Fruit fly (Drosophila melanogaster) whole organism, embryonic: ENCODE results near the gene CG13837.

Source experiments
- ATbp ChIP-seq: fragments of 200-800 bp; sonication (Bioruptor generic); optimal IDR thresholded peaks from 2 replicates; lab custom pipeline; 2017; ENCODE audit warnings: missing biosample characterization, mild to moderate bottlenecking, missing genetic modification characterization, missing genetic modification reagents
- Adf1 ChIP-seq: fragments of 200-800 bp; sonication (Bioruptor generic); IDR thresholded peaks from 2 replicates; pipeline ENCODE4 v1.3.6; 2022; ENCODE audit warnings: missing biosample characterization, missing genetic modification characterization
- BEAF-32 ChIP-seq: fragments of 200-800 bp; sonication (Bioruptor generic); optimal IDR thresholded peaks from 3 replicates; lab custom pipeline; 2017; ENCODE audit warnings: missing biosample characterization, missing genetic modification characterization, mild to moderate bottlenecking, moderate library complexity, missing genetic modification reagents
- CG10209 ChIP-seq: fragments of 200-800 bp; sonication (Bioruptor generic); optimal IDR thresholded peaks from 3 replicates; lab custom pipeline; 2017; ENCODE audit warnings: missing biosample characterization, mild to moderate bottlenecking, missing genetic modification characterization, missing genetic modification reagents
- CG11456 ChIP-seq: fragments of 200-800 bp; sonication (Bioruptor generic); IDR thresholded peaks from 3 replicates; pipeline ENCODE4 v1.3.6; 2022; ENCODE audit warnings: missing biosample characterization, missing genetic modification characterization
- CG12299 ChIP-seq: fragments of 200-800 bp; sonication (Bioruptor generic); optimal IDR thresholded peaks from 2 replicates; lab custom pipeline; 2018; ENCODE audit warnings: missing biosample characterization, mild to moderate bottlenecking, missing genetic modification characterization
- CG1233 ChIP-seq: fragments of 200-800 bp; sonication (Bioruptor generic); optimal IDR thresholded peaks from 4 replicates; lab custom pipeline; 2018; ENCODE audit warnings: missing biosample characterization, mild to moderate bottlenecking, missing genetic modification characterization
- CG14710 ChIP-seq: fragments of 200-800 bp; sonication (Bioruptor generic); optimal IDR thresholded peaks from 3 replicates; lab custom pipeline; 2019; ENCODE audit warnings: missing biosample characterization, mild to moderate bottlenecking, missing genetic modification characterization, moderate library complexity
- CG2116 ChIP-seq: fragments of 200-800 bp; sonication (Bioruptor generic); optimal IDR thresholded peaks from 3 replicates; lab custom pipeline; 2018; ENCODE audit warnings: missing biosample characterization, mild to moderate bottlenecking, missing genetic modification characterization
- CG2120 ChIP-seq: fragments of 200-800 bp; sonication (Bioruptor generic); optimal IDR thresholded peaks from 3 replicates; lab custom pipeline; 2016; ENCODE audit warnings: missing biosample characterization, missing genetic modification characterization
- CG2202 ChIP-seq: fragments of 200-800 bp; sonication (Bioruptor generic); optimal IDR thresholded peaks from 2 replicates; lab custom pipeline; 2018; ENCODE audit warnings: missing biosample characterization, mild to moderate bottlenecking, missing genetic modification characterization
- CG2875 ChIP-seq: fragments of 200-800 bp; sonication (Bioruptor generic); optimal IDR thresholded peaks from 2 replicates; lab custom pipeline; 2017; ENCODE audit warnings: missing biosample characterization, mild to moderate bottlenecking, missing genetic modification characterization, missing genetic modification reagents
- CG31224 ChIP-seq: fragments of 200-800 bp; sonication (Bioruptor generic); IDR thresholded peaks from 2 replicates; pipeline ENCODE4 v1.3.6; 2022; ENCODE audit warnings: missing biosample characterization, missing genetic modification characterization
- CG3838 ChIP-seq: fragments of 200-800 bp; sonication (Bioruptor generic); optimal IDR thresholded peaks from 3 replicates; lab custom pipeline; 2016; ENCODE audit warnings: missing biosample characterization, missing genetic modification characterization
- CG4820 ChIP-seq: fragments of 200-800 bp; sonication (Bioruptor generic); optimal IDR thresholded peaks from 3 replicates; lab custom pipeline; 2016; ENCODE audit warnings: missing biosample characterization, missing genetic modification characterization
- CG5953 ChIP-seq: fragments of 200-800 bp; sonication (Bioruptor generic); IDR thresholded peaks from 2 replicates; pipeline ENCODE4 v1.3.6; 2022; ENCODE audit warnings: missing biosample characterization, missing genetic modification characterization
- CG6175 ChIP-seq: fragments of 200-800 bp; sonication (Bioruptor generic); IDR thresholded peaks from 3 replicates; pipeline ENCODE4 v1.3.6; 2022; ENCODE audit warnings: missing biosample characterization, missing genetic modification characterization
- CkIIα-i1 ChIP-seq: fragments of 200-800 bp; sonication (Bioruptor generic); IDR thresholded peaks from 2 replicates; pipeline ENCODE4 v1.3.6; 2022; ENCODE audit warnings: missing biosample characterization, missing genetic modification characterization
- D ChIP-seq, 2 experiments: fragments of 200-800 bp in 1 of 2; fragments of >200 bp in 1 of 2; sonication (Bioruptor generic) in 1 of 2; optimal IDR thresholded peaks; 2 replicates in 1 of 2; 3 replicates in 1 of 2; lab custom pipeline; 2017; ENCODE audit warnings: mild to moderate bottlenecking in 1 of 2, missing biosample characterization in 1 of 2, missing genetic modification characterization in 1 of 2, missing genetic modification reagents in 1 of 2
- Dad ChIP-seq: fragments of 200-800 bp; sonication (Bioruptor generic); optimal IDR thresholded peaks from 3 replicates; lab custom pipeline; 2016; ENCODE audit warnings: missing biosample characterization, missing genetic modification characterization
- Deaf1 ChIP-seq: fragments of 200-800 bp; optimal IDR thresholded peaks from 3 replicates; lab custom pipeline; 2019; ENCODE audit warnings: missing biosample characterization, mild to moderate bottlenecking, missing genetic modification characterization, moderate library complexity
- Dip3 ChIP-seq: fragments of 200-800 bp; sonication (Bioruptor generic); optimal IDR thresholded peaks from 3 replicates; lab custom pipeline; 2016; ENCODE audit warnings: missing biosample characterization, missing genetic modification characterization
- Fer2 ChIP-seq: fragments of 200-800 bp; sonication (Bioruptor generic); optimal IDR thresholded peaks from 2 replicates; lab custom pipeline; 2018; ENCODE audit warnings: missing biosample characterization, mild to moderate bottlenecking, missing genetic modification characterization, moderate library complexity
- GATAe ChIP-seq: fragments of 200-800 bp; sonication (Bioruptor generic); conservative IDR thresholded peaks from 2 replicates; pipeline ENCODE4 v1.3.6; 2022; ENCODE audit warnings: missing biosample characterization, missing genetic modification characterization
- HLH4C ChIP-seq: fragments of 200-800 bp; sonication (Bioruptor generic); IDR thresholded peaks from 3 replicates; pipeline ENCODE4 v1.3.6; 2022; ENCODE audit warnings: missing biosample characterization, missing genetic modification characterization; ENCODE audit not compliant: partially characterized antibody
- Hr39 ChIP-seq: fragments of >200 bp; optimal IDR thresholded peaks from 2 replicates; lab custom pipeline; 2017
- Ptx1 ChIP-seq: fragments of 200-800 bp; sonication (Bioruptor generic); IDR thresholded peaks from 2 replicates; pipeline ENCODE4 v1.3.6; 2022; ENCODE audit warnings: missing biosample characterization, missing genetic modification characterization
- aop ChIP-seq: fragments of 200-800 bp; sonication (Bioruptor generic); IDR thresholded peaks from 2 replicates; pipeline ENCODE4 v1.3.6; 2022; ENCODE audit warnings: missing biosample characterization, missing genetic modification characterization
- cas ChIP-seq: fragments of 200-800 bp; sonication (Bioruptor generic); IDR thresholded peaks from 2 replicates; pipeline ENCODE4 v1.3.6; 2022; ENCODE audit warnings: missing biosample characterization, missing genetic modification characterization
- crol ChIP-seq: fragments of 200-800 bp; sonication (Bioruptor generic); IDR thresholded peaks from 2 replicates; pipeline ENCODE4 v1.3.6; 2022; ENCODE audit warnings: missing biosample characterization, missing genetic modification characterization
- dan ChIP-seq: fragments of 200-800 bp; sonication (Bioruptor generic); IDR thresholded peaks from 2 replicates; pipeline ENCODE4 v1.3.6; 2022; ENCODE audit warnings: missing biosample characterization, missing genetic modification characterization
- danr ChIP-seq: fragments of 200-800 bp; sonication (Bioruptor generic); IDR thresholded peaks from 2 replicates; pipeline ENCODE4 v1.3.6; 2022; ENCODE audit warnings: missing biosample characterization, missing genetic modification characterization
- dmrt11E ChIP-seq: fragments of 200-800 bp; sonication (Bioruptor generic); optimal IDR thresholded peaks from 3 replicates; lab custom pipeline; 2018; ENCODE audit warnings: missing biosample characterization, mild to moderate bottlenecking, missing genetic modification characterization, moderate library complexity
- gem ChIP-seq: fragments of 200-800 bp; sonication (Bioruptor generic); optimal IDR thresholded peaks from 2 replicates; lab custom pipeline; 2019; ENCODE audit warnings: missing biosample characterization, mild to moderate bottlenecking, missing genetic modification characterization, moderate library complexity
- grn ChIP-seq: fragments of 200-800 bp; sonication (Bioruptor generic); optimal IDR thresholded peaks from 3 replicates; lab custom pipeline; 2017; ENCODE audit warnings: missing biosample characterization, missing genetic modification characterization
- ham ChIP-seq: fragments of 200-800 bp; sonication (Bioruptor generic); IDR thresholded peaks from 2 replicates; pipeline ENCODE4 v1.3.6; 2022; ENCODE audit warnings: missing biosample characterization, missing genetic modification characterization
- lola ChIP-seq, 3 experiments: fragments of >200 bp in 2 of 3; fragments of 200-800 bp in 1 of 3; sonication (Bioruptor generic) in 1 of 3; optimal IDR thresholded peaks; 2 replicates each; lab custom pipeline; 2017 to 2019; ENCODE audit warnings: missing biosample characterization in 3 of 3, missing genetic modification characterization in 3 of 3, mild to moderate bottlenecking in 1 of 3, moderate library complexity in 1 of 3
- mirr ChIP-seq: fragments of 200-800 bp; sonication (Bioruptor generic); optimal IDR thresholded peaks from 3 replicates; lab custom pipeline; 2018; ENCODE audit warnings: missing biosample characterization, mild to moderate bottlenecking, missing genetic modification characterization
- org-1 ChIP-seq: fragments of 200-800 bp; sonication (Bioruptor generic); optimal IDR thresholded peaks from 2 replicates; lab custom pipeline; 2017; ENCODE audit warnings: missing biosample characterization, missing genetic modification characterization
- pita ChIP-seq: fragments of 200-800 bp; sonication (Bioruptor generic); optimal IDR thresholded peaks from 2 replicates; lab custom pipeline; 2017; ENCODE audit warnings: missing biosample characterization, mild to moderate bottlenecking, missing genetic modification characterization
- ranshi ChIP-seq: fragments of 200-800 bp; sonication (Bioruptor generic); IDR thresholded peaks from 2 replicates; pipeline ENCODE4 v1.3.6; 2022; ENCODE audit warnings: missing biosample characterization, missing genetic modification characterization
- salm ChIP-seq: fragments of 200-800 bp; sonication (Bioruptor generic); optimal IDR thresholded peaks from 2 replicates; lab custom pipeline; 2018; ENCODE audit warnings: missing biosample characterization, mild to moderate bottlenecking, missing genetic modification characterization
- sens ChIP-seq: fragments of 200-800 bp; sonication (Bioruptor generic); peaks from one replicate; lab custom pipeline; 2016; ENCODE audit warnings: missing biosample characterization, missing genetic modification characterization
- slou ChIP-seq: fragments of 200-800 bp; sonication (Bioruptor generic); optimal IDR thresholded peaks from 3 replicates; lab custom pipeline; 2016; ENCODE audit warnings: missing biosample characterization, missing genetic modification characterization
- slp2 ChIP-seq: fragments of 200-800 bp; sonication (Bioruptor generic); optimal IDR thresholded peaks from 2 replicates; lab custom pipeline; 2016; ENCODE audit warnings: missing biosample characterization, missing genetic modification characterization
- twi ChIP-seq: fragments of 200-800 bp; optimal IDR thresholded peaks from 2 replicates; lab custom pipeline; 2019; ENCODE audit warnings: missing biosample characterization, mild to moderate bottlenecking, missing genetic modification characterization, moderate library complexity
- unpg ChIP-seq: fragments of 200-800 bp; sonication (Bioruptor generic); optimal IDR thresholded peaks from 3 replicates; lab custom pipeline; 2018; ENCODE audit warnings: missing biosample characterization, mild to moderate bottlenecking, missing genetic modification characterization, moderate library complexity
- zfh2 ChIP-seq: fragments of 200-800 bp; sonication (Bioruptor generic); optimal IDR thresholded peaks from 2 replicates; lab custom pipeline; 2016; ENCODE audit warnings: missing biosample characterization, missing genetic modification characterization

The CG13837 gene

dm6 chr3R:23026652-23027427 lies 16.9 kb upstream of the CG13837 start, which contains the start of gene lmd (continued):
- TF ChIP-seq CG2120 (no peak), ham (no peak), sens (peak; percentile 68), D (optimal IDR thresholded peaks at IDR 0.05; lab: Kevin White, UChicago) (no peak), D (GFP tag; optimal IDR thresholded peaks at IDR 0.05; lab: Kevin White, UChicago) (no peak), CG10209 (GFP tag; lab: Kevin White, UChicago) (no peak), Ptx1 (GFP tag; lab: Robert Waterston, UW) (no peak), CG14710 (peak; percentile 4), Hr39 (lab: Kevin White, UChicago) (no peak), slp2 (GFP tag; lab: Kevin White, UChicago) (no peak), zfh2 (GFP tag; lab: Kevin White, UChicago) (no peak), gem (tag; lab: Kevin White, UChicago) (peak; percentile 29), ATbp (GFP tag; lab: Kevin White, UChicago) (no peak), dan (no peak), slou (GFP tag; lab: Kevin White, UChicago) (no peak), CG5953 (no peak), crol (GFP tag; lab: Robert Waterston, UW) (peak; percentile 96), CG2875 (no peak), unpg (GFP tag; lab: Kevin White, UChicago) (no peak), CG31224 (GFP tag; lab: Robert Waterston, UW) (no peak), CG4820 (no peak), BEAF-32 (GFP tag; lab: Kevin White, UChicago) (no peak), CG3838 (GFP tag; lab: Kevin White, UChicago) (no peak), grn (GFP tag; lab: Kevin White, UChicago) (no peak), GATAe (GFP tag; lab: Robert Waterston, UW) (no peak), Dad (GFP tag; lab: Kevin White, UChicago) (no peak), CG12299 (no peak), dmrt11E (tag; lab: Kevin White, UChicago) (peak; percentile 14), lola (GFP tag; optimal IDR thresholded peaks at IDR 0.05; lab: Kevin White, UChicago) (peak in 1 of 3 experiments; percentile 26), org-1 (no peak), CkIIα-i1 (GFP tag; lab: Robert Waterston, UW) (no peak), CG2116 (GFP tag; lab: Kevin White, UChicago) (no peak), Adf1 (peak; percentile 79), CG11456 (no peak), pita (GFP tag; lab: Kevin White, UChicago) (no peak), Dip3 (no peak), HLH4C (no peak), ranshi (GFP tag; lab: Robert Waterston, UW) (no peak), salm (no peak), danr (no peak), mirr (no peak), aop (GFP tag; lab: Robert Waterston, UW) (0 out of 2 replicates have a peak, but pooled peaks have one; percentile 49), CG6175 (GFP tag; lab: Robert Waterston, UW) (peak; percentile 58; the same call in 1 of the 3 replicates), CG1233 (GFP tag; lab: Kevin White, UChicago) (no peak), Deaf1 (tag; lab: Kevin White, UChicago) (no peak), twi (tag; lab: Kevin White, UChicago) (peak; percentile 70), Fer2 (tag; lab: Kevin White, UChicago) (no peak), cas (GFP tag; lab: Robert Waterston, UW) (no peak), CG2202 (tag; lab: Kevin White, UChicago) (no peak)
